Worm (Caenorhabditis elegans) whole organism, L3 larva: Measurements from ENCODE around the gene F35C11.3.

Source experiments
- ZK546.5 ChIP-seq: sonication (generic microtip); optimal IDR thresholded peaks from 2 replicates; lab custom pipeline; 2017; ENCODE audit warnings: missing biosample characterization, missing genetic modification characterization
- nhr-237 ChIP-seq: fragments of 150-350 bp; optimal IDR thresholded peaks from 2 replicates; lab custom pipeline; 2014; ENCODE audit warnings: missing biosample characterization, missing genetic modification characterization
- nhr-28 ChIP-seq: fragments of 150-350 bp; optimal IDR thresholded peaks from 2 replicates; lab custom pipeline; 2014; ENCODE audit warnings: missing biosample characterization, missing genetic modification characterization

DNA sequence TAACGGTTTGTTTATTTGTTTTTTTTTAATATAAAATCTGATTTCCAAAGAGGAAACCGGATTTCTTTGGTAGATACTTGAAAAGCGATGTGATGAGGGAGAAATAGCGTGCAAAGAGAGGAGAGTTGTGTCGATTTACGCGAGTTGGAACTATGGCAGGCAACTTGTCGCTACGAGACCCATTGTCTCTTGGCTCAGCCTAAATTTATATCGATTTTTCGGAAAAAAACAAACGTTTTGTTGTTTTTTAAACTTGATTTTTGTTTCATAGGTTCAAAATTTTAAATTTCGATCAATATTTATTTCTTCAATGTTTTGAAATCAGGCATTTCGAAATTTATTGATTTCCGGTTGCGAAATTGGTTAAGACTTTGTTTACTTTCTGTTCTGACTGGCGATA, 30.1 kb upstream of the F35C11.3 start, which contains the start of gene M110.3:
- no peak for TF ChIP-seq nhr-28 (tag; lab: Kevin White, UChicago)
- no peak for TF ChIP-seq ZK546.5 (tag; lab: Kevin White, UChicago)
- TF ChIP-seq nhr-237 (tag; lab: Kevin White, UChicago), result no peak
